Worm (Caenorhabditis elegans) whole organism, L1 larva: ENCODE measurements around the gene C15C8.6.
A peak's percentile ranks its signal among the peaks of the same experiment; 100 is the strongest.

ENCODE experiments used
- blmp-1 ChIP-seq: fragments of 150-350 bp; optimal IDR thresholded peaks from 2 replicates; lab custom pipeline; 2014; ENCODE audit warnings: missing biosample characterization, missing genetic modification characterization
- ceh-63 ChIP-seq: fragments of 200-800 bp; sonication (Bioruptor generic); optimal IDR thresholded peaks from 2 replicates; lab custom pipeline; 2018; ENCODE audit warnings: mild to moderate bottlenecking, missing genetic modification characterization, missing compliant biosample characterization
- ceh-88 ChIP-seq: fragments of 200-800 bp; sonication (Bioruptor generic); IDR thresholded peaks from 2 replicates; pipeline ENCODE4 v1.3.6; 2022; ENCODE audit warnings: missing genetic modification characterization, missing compliant biosample characterization
- ceh-90 ChIP-seq: sonication (generic microtip); optimal IDR thresholded peaks from 2 replicates; lab custom pipeline; 2016; ENCODE audit warnings: missing genetic modification characterization, missing compliant biosample characterization
- ces-1 ChIP-seq: fragments of 150-350 bp; optimal IDR thresholded peaks from 2 replicates; lab custom pipeline; 2014; ENCODE audit warnings: missing biosample characterization, missing genetic modification reagents, missing genetic modification characterization
- dpl-1 ChIP-seq, 3 experiments: fragments of 150-350 bp in 2 of 3; sonication (generic microtip) in 1 of 3; optimal IDR thresholded peaks; 2 replicates each; lab custom pipeline; 2014 to 2017; ENCODE audit warnings: missing biosample characterization in 3 of 3, missing genetic modification characterization in 3 of 3, missing genetic modification reagents in 3 of 3
- dsc-1 ChIP-seq: sonication (generic microtip); optimal IDR thresholded peaks from 2 replicates; lab custom pipeline; 2016; ENCODE audit warnings: mild to moderate bottlenecking, missing genetic modification characterization, missing compliant biosample characterization
- efl-1 ChIP-seq, 4 experiments: fragments of 150-350 bp; optimal IDR thresholded peaks in 3 of 4; peaks in 1 of 4; 1 replicate in 1 of 4; 2 replicates in 3 of 4; lab custom pipeline; 2014; ENCODE audit warnings: missing biosample characterization in 2 of 4, missing genetic modification characterization in 2 of 4, missing genetic modification reagents in 2 of 4
- efl-3 ChIP-seq: fragments of 200-800 bp; sonication (Bioruptor generic); optimal IDR thresholded peaks from 2 replicates; lab custom pipeline; 2018; ENCODE audit warnings: mild to moderate bottlenecking, missing genetic modification characterization, missing compliant biosample characterization
- elt-3 ChIP-seq, 6 experiments: fragments of 150-350 bp in 1 of 6; sonication (generic microtip); optimal IDR thresholded peaks; 2 replicates each; lab custom pipeline; 2017 to 2018; ENCODE audit warnings: missing biosample characterization in 6 of 6, missing genetic modification characterization in 6 of 6, inconsistent platforms in 1 of 6
- ets-5 ChIP-seq: fragments of 200-800 bp; sonication (Bioruptor generic); IDR thresholded peaks from 2 replicates; pipeline ENCODE4 v1.3.6; 2022; ENCODE audit warnings: missing genetic modification characterization, missing compliant biosample characterization
- fkh-10 ChIP-seq: sonication (generic microtip); optimal IDR thresholded peaks from 2 replicates; lab custom pipeline; 2017; ENCODE audit warnings: missing biosample characterization, missing genetic modification reagents, missing genetic modification characterization
- fkh-4 ChIP-seq: sonication (generic microtip); optimal IDR thresholded peaks from 2 replicates; lab custom pipeline; 2016; ENCODE audit warnings: missing compliant biosample characterization, missing genetic modification characterization, borderline replicate concordance
- grh-1 ChIP-seq: fragments of 200-800 bp; sonication (Bioruptor generic); IDR thresholded peaks from 2 replicates; pipeline ENCODE4 v1.3.6; 2022; ENCODE audit warnings: missing genetic modification reagents, missing genetic modification characterization, missing compliant biosample characterization
- isw-1 ChIP-seq: fragments of 200-800 bp; sonication (Bioruptor generic); IDR thresholded peaks from 2 replicates; pipeline ENCODE4 v1.3.6; 2022; ENCODE audit warnings: missing genetic modification characterization, missing compliant biosample characterization
- lin-13 ChIP-seq: fragments of 150-350 bp; optimal IDR thresholded peaks from 2 replicates; lab custom pipeline; 2014; ENCODE audit warnings: missing biosample characterization, missing genetic modification reagents, missing genetic modification characterization
- lin-14 ChIP-seq: fragments of 200-800 bp; sonication (Bioruptor generic); optimal IDR thresholded peaks from 2 replicates; lab custom pipeline; 2018; ENCODE audit warnings: mild to moderate bottlenecking, missing genetic modification characterization, moderate library complexity, missing compliant biosample characterization
- lin-15B ChIP-seq: fragments of 150-350 bp; sonication (generic microtip); optimal IDR thresholded peaks from 3 replicates; lab custom pipeline; 2014; ENCODE audit warnings: missing biosample characterization, missing genetic modification characterization
- lin-39 ChIP-seq: fragments of 150-350 bp; optimal IDR thresholded peaks from 2 replicates; lab custom pipeline; 2014; ENCODE audit warnings: missing biosample characterization, missing genetic modification reagents, missing genetic modification characterization
- lsy-2 ChIP-seq, 2 experiments: fragments of 150-350 bp; optimal IDR thresholded peaks; 2 replicates each; lab custom pipeline; 2014; ENCODE audit warnings: missing biosample characterization in 2 of 2, missing genetic modification characterization in 2 of 2
- mab-9 ChIP-seq: fragments of 200-800 bp; sonication (Bioruptor generic); IDR thresholded peaks from 2 replicates; pipeline ENCODE4 v1.3.6; 2022; ENCODE audit warnings: missing genetic modification reagents, missing genetic modification characterization, missing compliant biosample characterization
- mdl-1 ChIP-seq, 2 experiments: fragments of 150-350 bp; optimal IDR thresholded peaks; 2 replicates each; lab custom pipeline; 2014 to 2017; ENCODE audit warnings: missing biosample characterization in 2 of 2, missing genetic modification characterization in 2 of 2, inconsistent platforms in 1 of 2
- nhr-12 ChIP-seq: sonication (generic microtip); optimal IDR thresholded peaks from 2 replicates; lab custom pipeline; 2017; ENCODE audit warnings: missing biosample characterization, missing genetic modification characterization
- nhr-19 ChIP-seq: fragments of 200-800 bp; sonication (Bioruptor generic); conservative IDR thresholded peaks from 2 replicates; pipeline ENCODE4 v1.3.6; 2022; ENCODE audit warnings: missing genetic modification characterization, missing compliant biosample characterization
- nhr-47 ChIP-seq: sonication (generic microtip); optimal IDR thresholded peaks from 2 replicates; lab custom pipeline; 2016; ENCODE audit warnings: mild to moderate bottlenecking, missing genetic modification characterization, moderate library complexity, missing compliant biosample characterization
- nhr-71 ChIP-seq: sonication (generic microtip); optimal IDR thresholded peaks from 2 replicates; lab custom pipeline; 2016; ENCODE audit warnings: mild to moderate bottlenecking, missing genetic modification characterization, moderate library complexity, missing compliant biosample characterization
- nhr-76 ChIP-seq: sonication (generic microtip); optimal IDR thresholded peaks from 2 replicates; lab custom pipeline; 2017; ENCODE audit warnings: missing biosample characterization, missing genetic modification characterization
- nhr-85 ChIP-seq: sonication (generic microtip); peaks from one replicate; lab custom pipeline; 2016; ENCODE audit warnings: missing genetic modification characterization, inconsistent platforms, missing compliant biosample characterization
- nhr-90 ChIP-seq: sonication (generic microtip); optimal IDR thresholded peaks from 2 replicates; lab custom pipeline; 2016; ENCODE audit warnings: mild to moderate bottlenecking, missing genetic modification characterization, missing compliant biosample characterization; ENCODE audit not compliant: poor library complexity
- pag-3 ChIP-seq: sonication (generic microtip); optimal IDR thresholded peaks from 2 replicates; lab custom pipeline; 2017; ENCODE audit warnings: missing genetic modification characterization, mild to moderate bottlenecking, missing compliant biosample characterization, antibody characterized with exemption, borderline replicate concordance; ENCODE audit not compliant: insufficient read depth
- skn-1 ChIP-seq: fragments of 150-350 bp; optimal IDR thresholded peaks from 2 replicates; lab custom pipeline; 2014; ENCODE audit warnings: missing biosample characterization, missing genetic modification characterization
- snpc-4 ChIP-seq: fragments of 150-350 bp; optimal IDR thresholded peaks from 2 replicates; lab custom pipeline; 2014; ENCODE audit warnings: missing biosample characterization, missing genetic modification characterization
- sox-4 ChIP-seq: sonication (generic microtip); optimal IDR thresholded peaks from 2 replicates; lab custom pipeline; 2016; ENCODE audit warnings: missing genetic modification characterization, missing compliant biosample characterization
- tbx-2 ChIP-seq: sonication (generic microtip); optimal IDR thresholded peaks from 2 replicates; lab custom pipeline; 2016; ENCODE audit warnings: missing genetic modification characterization, missing compliant biosample characterization
- vab-15 ChIP-seq: sonication (generic microtip); optimal IDR thresholded peaks from 2 replicates; lab custom pipeline; 2017; ENCODE audit warnings: missing genotype, mild to moderate bottlenecking, missing genetic modification characterization, missing compliant biosample characterization
- ztf-11 ChIP-seq, 2 experiments: sonication (generic microtip); optimal IDR thresholded peaks; 2 replicates each; lab custom pipeline; 2016 to 2017; ENCODE audit warnings: missing genetic modification characterization in 2 of 2, missing biosample characterization in 1 of 2, missing compliant biosample characterization in 1 of 2

C15C8.6 gene

ce11 chrV:12754839-12755238 lies 3.5 kb upstream of the C15C8.6 start, which contains the start of gene gpa-13:
gpa-13 (minus strand) TSS chrV:12754939.
- no peak for TF ChIP-seq mab-9 (GFP tag; lab: Robert Waterston, UW)
- no peak for TF ChIP-seq pag-3 (tag; lab: Kevin White, UChicago)
- TF ChIP-seq grh-1 (GFP tag; lab: Robert Waterston, UW), result no peak
- no peak for TF ChIP-seq elt-3 (tag; optimal IDR thresholded peaks at IDR 0.05; lab: Kevin White, UChicago)
- no peak for TF ChIP-seq lsy-2 (tag; optimal IDR thresholded peaks at IDR 0.05; lab: Kevin White, UChicago)
- TF ChIP-seq lin-13 (GFP tag; lab: Kevin White, UChicago), result no peak
- TF ChIP-seq efl-3 (GFP tag; lab: Kevin White, UChicago), result no peak
- TF ChIP-seq nhr-90 (tag; lab: Kevin White, UChicago), result no peak
- no peak for TF ChIP-seq sox-4 (tag; lab: Kevin White, UChicago)
- no peak for TF ChIP-seq lin-39
- TF ChIP-seq tbx-2 (tag; lab: Kevin White, UChicago), result no peak
- TF ChIP-seq ztf-11 (tag; optimal IDR thresholded peaks at IDR 0.05; lab: Kevin White, UChicago), result no peak
- TF ChIP-seq vab-15, result no peak
- TF ChIP-seq nhr-12, result no peak
- TF ChIP-seq, all 84 proteins: peak for 0

- TF ChIP-seq nhr-85 (tag; lab: Kevin White, UChicago) (peak; percentile 25), ceh-88 (no peak), isw-1 (no peak), nhr-76 (tag; lab: Kevin White, UChicago) (no peak), blmp-1 (peak; percentile 40)
Observed at ce11 chrV:12752407-12752806, 1.1 kb upstream of the C15C8.6 start, which contains the start of gene C15C8.8. C15C8.8 (minus strand) TSS chrV:12752507.

- no peak for TF ChIP-seq snpc-4
- no peak for TF ChIP-seq ceh-90
- TF ChIP-seq nhr-19 (GFP tag; lab: Robert Waterston, UW), result no peak
- TF ChIP-seq ceh-88, result no peak
Observed at ce11 chrV:12749558-12749957, 1.8 kb downstream of the C15C8.6 start.

- TF ChIP-seq elt-3 (tag; optimal IDR thresholded peaks at IDR 0.05; lab: Kevin White, UChicago) (no peak), dpl-1 (GFP tag; optimal IDR thresholded peaks at IDR 0.05; lab: Kevin White, UChicago) (no peak), skn-1 (tag; lab: Kevin White, UChicago) (no peak), ces-1 (GFP tag; lab: Kevin White, UChicago) (peak; percentile 43), nhr-47 (tag; lab: Kevin White, UChicago) (no peak), nhr-12 (no peak), mab-9 (GFP tag; lab: Robert Waterston, UW) (no peak), ceh-63 (no peak), fkh-10 (peak; percentile 93), dsc-1 (tag; lab: Kevin White, UChicago) (no peak), nhr-71 (tag; lab: Kevin White, UChicago) (no peak), lin-14 (GFP tag; lab: Kevin White, UChicago) (peak; percentile 36), ets-5 (GFP tag; lab: Robert Waterston, UW) (no peak), efl-1 (optimal IDR thresholded peaks at IDR 0.05; lab: Kevin White, UChicago) (no peak), efl-1 (GFP tag; optimal IDR thresholded peaks at IDR 0.05 in 1 of 2; lab: Kevin White, UChicago) (no peak), fkh-4 (tag; lab: Kevin White, UChicago) (no peak), mdl-1 (tag; optimal IDR thresholded peaks at IDR 0.05; lab: Kevin White, UChicago) (no peak), lin-15B (tag; lab: Kevin White, UChicago) (no peak), pag-3 (tag; lab: Kevin White, UChicago) (no peak)
- TF ChIP-seq, all 84 proteins: peak for 3
Observed at ce11 chrV:12747856-12748255, 3.5 kb downstream of the C15C8.6 start, which contains the start of gene C15C8.5. C15C8.5 (plus strand) TSS chrV:12748007.
